Worm (Caenorhabditis elegans): ENCODE measurements around the gene vwa-8.

- no peak for TF ChIP-seq atf-7 (tag; optimal IDR thresholded peaks at IDR 0.05)
- TF ChIP-seq egl-18 (GFP tag; IDR thresholded peaks at IDR 0.05), result no peak
- TF ChIP-seq ceh-58 (GFP tag; IDR thresholded peaks at IDR 0.05), result no peak
- no peak for TF ChIP-seq F57C9.4 (tag; optimal IDR thresholded peaks at IDR 0.05)
- no peak for TF ChIP-seq let-526 (GFP tag; IDR thresholded peaks at IDR 0.05)
- TF ChIP-seq nhr-90 (tag; optimal IDR thresholded peaks at IDR 0.05), result no peak
- no peak for TF ChIP-seq ZK185.1 (tag; optimal IDR thresholded peaks at IDR 0.05; ENCODE audit: poor library complexity, severe bottlenecking)
- no peak for TF ChIP-seq aptf-3 (GFP tag; IDR thresholded peaks at IDR 0.05)
- no peak for TF ChIP-seq ama-1 (optimal IDR thresholded peaks at IDR 0.05)
- no peak for TF ChIP-seq ama-1 (GFP tag; optimal IDR thresholded peaks at IDR 0.05)
- no peak for TF ChIP-seq T26A5.8 (tag; optimal IDR thresholded peaks at IDR 0.05)
- no peak for TF ChIP-seq F49E8.2 (tag; optimal IDR thresholded peaks at IDR 0.05; ENCODE audit: insufficient read depth)
- TF ChIP-seq F52B5.7 (tag; optimal IDR thresholded peaks at IDR 0.05), result no peak
- TF ChIP-seq B0035.1 (tag; optimal IDR thresholded peaks at IDR 0.05), result no peak
- no peak for TF ChIP-seq ceh-27 (GFP tag; optimal IDR thresholded peaks at IDR 0.05)
These were observed 42.6 kb downstream of the vwa-8 start for ce11 chrX:13033850-13034249.
